Fruit fly (Drosophila melanogaster) Kc167 (cell line): ENCODE measurements around the gene Gyc76C.

Experiments used
- Myc ChIP-seq: fragments of >200 bp; optimal IDR thresholded peaks from 2 replicates; lab custom pipeline; 2017; ENCODE audit warnings: missing external identifiers
- Sin3A ChIP-seq: fragments of >200 bp; optimal IDR thresholded peaks from 2 replicates; lab custom pipeline; 2018; ENCODE audit warnings: missing external identifiers
- h ChIP-seq: fragments of >200 bp; optimal IDR thresholded peaks from 3 replicates; lab custom pipeline; 2018; ENCODE audit warnings: missing external identifiers
- psq ChIP-seq: fragments of >200 bp; optimal IDR thresholded peaks from 2 replicates; lab custom pipeline; 2017; ENCODE audit warnings: missing external identifiers

DNA sequence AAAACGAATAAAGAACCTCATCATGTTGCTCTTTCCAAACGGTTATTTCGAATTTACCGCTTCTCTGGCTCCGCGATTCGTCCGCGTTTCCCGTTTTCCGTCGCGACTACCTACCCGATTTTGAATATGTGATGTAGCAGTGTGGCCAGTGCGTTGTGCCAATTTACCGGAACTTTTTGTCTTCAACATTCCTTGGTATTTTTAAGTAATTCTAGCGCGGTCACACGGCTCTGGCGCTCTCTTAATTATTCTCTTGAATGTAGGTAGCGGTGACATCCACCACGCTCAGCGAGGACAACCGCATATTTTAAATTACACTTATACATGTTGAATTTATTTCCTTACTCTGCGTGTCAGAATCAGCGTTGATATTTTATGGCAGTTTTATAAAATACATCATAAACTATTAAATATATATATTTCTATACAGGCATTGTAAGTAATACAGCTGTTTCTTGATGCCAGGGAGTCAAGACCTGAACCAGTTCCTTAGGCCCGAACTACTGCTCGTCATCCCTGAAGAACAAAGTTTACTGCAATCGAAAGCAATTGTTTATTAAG is at the start of gene Gyc76C, which contains the start of the genes CG42637 and SREBP:
- no peak for TF ChIP-seq psq (lab: Kevin White, UChicago)
- TF ChIP-seq Myc (lab: Kevin White, UChicago), result no peak
- peak; percentile 43 for TF ChIP-seq Sin3A
- TF ChIP-seq h (lab: Kevin White, UChicago), result no peak
